Worm (Caenorhabditis elegans) whole organism, L3 larva: Measurements from ENCODE around the gene mxl-2.

ENCODE experiments used
- R02D3.7 ChIP-seq: fragments of 150-350 bp; optimal IDR thresholded peaks from 2 replicates; lab custom pipeline; 2014; ENCODE audit warnings: missing biosample characterization, missing genetic modification characterization
- ZK546.5 ChIP-seq: sonication (generic microtip); optimal IDR thresholded peaks from 2 replicates; lab custom pipeline; 2017; ENCODE audit warnings: missing biosample characterization, missing genetic modification characterization
- aly-2 ChIP-seq: fragments of 150-350 bp; optimal IDR thresholded peaks from 2 replicates; lab custom pipeline; 2014; ENCODE audit warnings: missing biosample characterization, missing genetic modification characterization
- ama-1 ChIP-seq: fragments of 150-350 bp; optimal IDR thresholded peaks from 2 replicates; lab custom pipeline; 2018
- ceh-28 ChIP-seq: fragments of 150-350 bp; optimal IDR thresholded peaks from 2 replicates; lab custom pipeline; 2014; ENCODE audit warnings: missing biosample characterization, missing genetic modification reagents, missing genetic modification characterization
- ceh-82 ChIP-seq: fragments of 150-350 bp; optimal IDR thresholded peaks from 2 replicates; lab custom pipeline; 2014; ENCODE audit warnings: missing biosample characterization, missing genetic modification characterization
- ceh-9 ChIP-seq: sonication (generic microtip); optimal IDR thresholded peaks from 2 replicates; lab custom pipeline; 2018; ENCODE audit warnings: missing biosample characterization, missing genetic modification characterization
- egl-27 ChIP-seq: sonication (generic microtip); optimal IDR thresholded peaks from 4 replicates; lab custom pipeline; 2017; ENCODE audit warnings: missing biosample characterization, missing genetic modification reagents, missing genetic modification characterization
- egl-5 ChIP-seq: fragments of 150-350 bp; optimal IDR thresholded peaks from 2 replicates; lab custom pipeline; 2017; ENCODE audit warnings: missing biosample characterization, missing genetic modification reagents, missing genetic modification characterization, inconsistent platforms
- elt-1 ChIP-seq: fragments of 150-350 bp; optimal IDR thresholded peaks from 2 replicates; lab custom pipeline; 2014; ENCODE audit warnings: missing biosample characterization, missing genetic modification characterization
- elt-2 ChIP-seq: sonication (generic microtip); optimal IDR thresholded peaks from 2 replicates; lab custom pipeline; 2016; ENCODE audit warnings: missing genetic modification reagents, mild to moderate bottlenecking, missing genetic modification characterization, missing compliant biosample characterization
- elt-3 ChIP-seq, 3 experiments: fragments of 150-350 bp in 1 of 3; sonication (generic microtip) in 2 of 3; optimal IDR thresholded peaks; 2 replicates in 2 of 3; 4 replicates in 1 of 3; lab custom pipeline; 2014 to 2017; ENCODE audit warnings: missing biosample characterization in 3 of 3, missing genetic modification characterization in 3 of 3
- eor-1 ChIP-seq, 2 experiments: fragments of 150-350 bp; optimal IDR thresholded peaks; 2 replicates each; lab custom pipeline; 2014 to 2018; ENCODE audit warnings: missing biosample characterization in 2 of 2, missing genetic modification characterization in 2 of 2
- fkh-10 ChIP-seq: sonication (generic microtip); optimal IDR thresholded peaks from 2 replicates; lab custom pipeline; 2017; ENCODE audit warnings: missing biosample characterization, missing genetic modification reagents, missing genetic modification characterization
- fkh-2 ChIP-seq: fragments of 150-350 bp; optimal IDR thresholded peaks from 2 replicates; lab custom pipeline; 2014; ENCODE audit warnings: missing biosample characterization, missing genetic modification reagents, missing genetic modification characterization
- fos-1 ChIP-seq: fragments of 150-350 bp; optimal IDR thresholded peaks from 2 replicates; lab custom pipeline; 2014; ENCODE audit warnings: missing biosample characterization, missing genetic modification characterization
- hmg-11 ChIP-seq: sonication (generic microtip); optimal IDR thresholded peaks from 2 replicates; lab custom pipeline; 2016; ENCODE audit warnings: missing genetic modification characterization, missing compliant biosample characterization
- lin-15B ChIP-seq: fragments of 150-350 bp; optimal IDR thresholded peaks from 2 replicates; lab custom pipeline; 2014; ENCODE audit warnings: missing biosample characterization, missing genetic modification characterization
- lsy-12 ChIP-seq: sonication (generic microtip); optimal IDR thresholded peaks from 2 replicates; lab custom pipeline; 2016; ENCODE audit warnings: mild to moderate bottlenecking, missing genetic modification characterization, missing compliant biosample characterization
- mdl-1 ChIP-seq: fragments of 150-350 bp; optimal IDR thresholded peaks from 2 replicates; lab custom pipeline; 2014; ENCODE audit warnings: missing biosample characterization, missing genetic modification characterization
- mml-1 ChIP-seq: fragments of 150-350 bp; sonication (generic microtip); optimal IDR thresholded peaks from 3 replicates; lab custom pipeline; 2014; ENCODE audit warnings: missing biosample characterization, missing genetic modification characterization
- nfya-1 ChIP-seq: sonication (generic microtip); optimal IDR thresholded peaks from 2 replicates; lab custom pipeline; 2017; ENCODE audit warnings: missing genetic modification characterization, mild to moderate bottlenecking, missing compliant biosample characterization, antibody characterized with exemption, moderate library complexity; ENCODE audit not compliant: insufficient read depth
- nhr-11 ChIP-seq: fragments of 150-350 bp; optimal IDR thresholded peaks from 2 replicates; lab custom pipeline; 2014; ENCODE audit warnings: missing biosample characterization, missing genetic modification characterization
- nhr-12 ChIP-seq: fragments of 150-350 bp; optimal IDR thresholded peaks from 2 replicates; lab custom pipeline; 2014; ENCODE audit warnings: missing biosample characterization, missing genetic modification characterization
- nhr-28 ChIP-seq: fragments of 150-350 bp; optimal IDR thresholded peaks from 2 replicates; lab custom pipeline; 2014; ENCODE audit warnings: missing biosample characterization, missing genetic modification characterization
- nhr-43 ChIP-seq: sonication (generic microtip); optimal IDR thresholded peaks from 2 replicates; lab custom pipeline; 2016; ENCODE audit warnings: mild to moderate bottlenecking, missing genetic modification characterization, missing compliant biosample characterization; ENCODE audit not compliant: poor library complexity, severe bottlenecking
- nhr-67 ChIP-seq: fragments of 150-350 bp; optimal IDR thresholded peaks from 2 replicates; lab custom pipeline; 2014; ENCODE audit warnings: missing biosample characterization, missing genetic modification characterization
- nhr-76 ChIP-seq: fragments of 150-350 bp; sonication (generic microtip); optimal IDR thresholded peaks from 5 replicates; lab custom pipeline; 2014; ENCODE audit warnings: missing biosample characterization, missing genetic modification characterization
- nhr-77 ChIP-seq: fragments of 150-350 bp; optimal IDR thresholded peaks from 2 replicates; lab custom pipeline; 2014; ENCODE audit warnings: missing biosample characterization, missing genetic modification characterization
- pha-4 ChIP-seq: fragments of 150-350 bp; optimal IDR thresholded peaks from 2 replicates; lab custom pipeline; 2014; ENCODE audit warnings: missing biosample characterization, missing genetic modification reagents, missing genetic modification characterization
- pqm-1 ChIP-seq: fragments of 150-350 bp; optimal IDR thresholded peaks from 2 replicates; lab custom pipeline; 2017; ENCODE audit warnings: missing biosample characterization, missing genetic modification characterization, inconsistent platforms
- sea-2 ChIP-seq: fragments of 150-350 bp; sonication (generic microtip); optimal IDR thresholded peaks from 4 replicates; lab custom pipeline; 2014; ENCODE audit warnings: missing biosample characterization, missing genetic modification reagents, missing genetic modification characterization
- snpc-4 ChIP-seq: fragments of 150-350 bp; optimal IDR thresholded peaks from 2 replicates; lab custom pipeline; 2014; ENCODE audit warnings: missing biosample characterization, missing genetic modification characterization
- tbx-2 ChIP-seq: sonication (generic microtip); optimal IDR thresholded peaks from 2 replicates; lab custom pipeline; 2016; ENCODE audit warnings: mild to moderate bottlenecking, missing genetic modification characterization, missing compliant biosample characterization
- unc-62 ChIP-seq: fragments of 150-350 bp; sonication (generic microtip); optimal IDR thresholded peaks from 4 replicates; lab custom pipeline; 2014; ENCODE audit warnings: missing biosample characterization, missing genetic modification reagents, missing genetic modification characterization
- ztf-4 ChIP-seq: fragments of 150-350 bp; optimal IDR thresholded peaks from 2 replicates; lab custom pipeline; 2014; ENCODE audit warnings: missing biosample characterization, missing genetic modification characterization

The mxl-2 gene

DNA sequence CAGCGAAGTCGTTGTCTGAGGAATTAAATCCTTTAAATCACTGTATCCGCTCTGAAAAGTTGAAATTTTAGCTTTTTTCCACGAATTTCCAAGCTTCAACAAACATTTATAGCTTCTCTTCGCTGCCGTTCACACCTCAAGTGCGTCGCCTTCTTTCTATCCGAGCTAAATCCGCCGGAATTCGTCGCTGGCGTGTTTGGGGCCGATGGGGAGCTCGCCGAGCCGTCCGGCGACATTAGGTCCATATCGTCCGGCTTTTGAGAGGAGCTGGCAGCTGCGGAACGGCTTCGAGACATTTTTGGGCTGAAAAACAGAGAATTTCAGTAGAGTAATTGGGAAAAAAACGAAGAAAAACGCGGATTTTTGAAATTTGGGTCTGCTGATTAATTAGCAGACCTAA is at the start of gene mxl-2:
Gene mxl-2, minus strand, starts transcription at position 303 of the 400 bp plus-strand sequence.
- TF ChIP-seq ama-1 (no peak), tbx-2 (tag; lab: Kevin White, UChicago) (no peak), eor-1 (tag; optimal IDR thresholded peaks at IDR 0.05; lab: Kevin White, UChicago) (no peak), R02D3.7 (no peak), snpc-4 (tag; lab: Kevin White, UChicago) (no peak), ZK546.5 (tag; lab: Kevin White, UChicago) (no peak), elt-2 (tag; lab: Kevin White, UChicago) (no peak), ztf-4 (tag; lab: Kevin White, UChicago) (no peak), pha-4 (tag; lab: Kevin White, UChicago) (no peak), nhr-67 (tag; lab: Kevin White, UChicago) (no peak), lin-15B (tag; lab: Kevin White, UChicago) (no peak), unc-62 (GFP tag; lab: Kevin White, UChicago) (no peak), elt-3 (tag; optimal IDR thresholded peaks at IDR 0.05; lab: Kevin White, UChicago) (no peak), nhr-12 (tag; lab: Kevin White, UChicago) (no peak), nhr-43 (tag; lab: Kevin White, UChicago) (no peak), fkh-10 (GFP tag; lab: Kevin White, UChicago) (no peak), nhr-76 (tag; lab: Kevin White, UChicago) (no peak), ceh-82 (tag; lab: Kevin White, UChicago) (no peak), mdl-1 (tag; lab: Kevin White, UChicago) (no peak), pqm-1 (tag; lab: Kevin White, UChicago) (no peak)
- TF ChIP-seq, all 47 proteins: peak for 0

DNA sequence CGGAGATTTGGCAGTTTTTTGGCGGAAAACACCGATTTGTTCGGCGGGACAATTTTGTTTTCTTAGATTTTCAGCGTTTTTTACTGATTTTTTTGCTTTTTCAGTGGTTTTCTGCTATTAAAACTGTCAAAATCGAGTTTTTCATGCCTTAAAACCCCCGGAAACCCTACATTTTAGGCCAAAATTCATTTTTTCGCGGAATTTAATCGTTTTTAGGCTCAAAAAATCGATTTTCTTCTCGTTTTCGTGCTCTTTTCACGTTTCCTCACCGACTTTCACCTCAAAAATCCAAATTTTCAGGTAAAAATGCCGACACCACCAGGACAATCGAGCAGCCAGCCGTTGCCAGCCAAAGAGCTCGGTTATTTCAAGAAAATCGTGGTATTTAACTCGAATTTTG is 47.6 kb upstream of the mxl-2 start, which contains the start of gene hpo-29:
Gene hpo-29, plus strand, starts transcription at position 301 of the 400 bp plus-strand sequence.
- TF ChIP-seq ceh-28 (tag; lab: Kevin White, UChicago) (no peak), lsy-12 (tag; lab: Kevin White, UChicago) (no peak), aly-2 (tag; lab: Kevin White, UChicago) (no peak), nhr-12 (tag; lab: Kevin White, UChicago) (no peak), ztf-4 (tag; lab: Kevin White, UChicago) (no peak), unc-62 (GFP tag; lab: Kevin White, UChicago) (no peak), hmg-11 (tag; lab: Kevin White, UChicago) (no peak), nhr-28 (tag; lab: Kevin White, UChicago) (no peak), ceh-9 (tag; lab: Kevin White, UChicago) (no peak), fkh-2 (tag; lab: Kevin White, UChicago) (no peak), elt-2 (tag; lab: Kevin White, UChicago) (no peak), ZK546.5 (tag; lab: Kevin White, UChicago) (no peak), egl-5 (no peak), nhr-11 (tag; lab: Kevin White, UChicago) (no peak), nhr-77 (tag; lab: Kevin White, UChicago) (no peak), mml-1 (tag; lab: Kevin White, UChicago) (no peak), mdl-1 (tag; lab: Kevin White, UChicago) (no peak), fos-1 (tag; lab: Kevin White, UChicago) (no peak), elt-1 (tag; lab: Kevin White, UChicago) (no peak), nhr-67 (tag; lab: Kevin White, UChicago) (no peak)

DNA sequence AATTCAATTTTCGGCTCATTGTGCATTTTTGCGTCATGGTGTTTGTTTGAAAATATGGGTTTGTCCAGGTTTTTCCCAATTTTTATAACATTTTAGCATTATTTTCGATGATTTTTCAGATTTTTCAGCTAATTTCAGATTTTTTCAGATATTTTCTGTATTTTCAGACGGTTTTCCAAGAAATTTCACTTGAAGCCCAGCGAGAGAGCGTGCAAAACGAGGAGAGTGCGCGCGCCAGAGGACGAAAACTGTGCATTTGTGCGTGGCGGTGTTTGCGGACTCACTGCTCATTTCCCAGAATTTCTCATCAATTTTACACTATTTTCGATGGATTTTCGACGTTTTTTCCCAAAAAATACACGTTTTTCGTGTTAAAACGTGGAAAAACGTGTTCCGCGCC is 47.2 kb upstream of the mxl-2 start:
- TF ChIP-seq ceh-28 (tag; lab: Kevin White, UChicago) (peak; percentile 34), pha-4 (tag; lab: Kevin White, UChicago) (peak; percentile 17), nhr-77 (tag; lab: Kevin White, UChicago) (no peak), hmg-11 (tag; lab: Kevin White, UChicago) (peak; percentile 60), ceh-82 (tag; lab: Kevin White, UChicago) (peak; percentile 38), lin-15B (tag; lab: Kevin White, UChicago) (peak; percentile 32), tbx-2 (tag; lab: Kevin White, UChicago) (peak; percentile 43), egl-27 (tag; lab: Kevin White, UChicago) (no peak), nfya-1 (tag; lab: Kevin White, UChicago) (peak; percentile 60), sea-2 (no peak), R02D3.7 (peak; percentile 38), lsy-12 (tag; lab: Kevin White, UChicago) (peak; percentile 55), elt-2 (tag; lab: Kevin White, UChicago) (peak; percentile 32)
